Fruit fly (Drosophila melanogaster): ENCODE measurements around the gene NO66.

- TF ChIP-seq CG8159 (tag; optimal IDR thresholded peaks at IDR 0.05) (no peak), CG10348 (GFP tag; IDR thresholded peaks at IDR 0.05) (no peak), CG34367 (tag; optimal IDR thresholded peaks at IDR 0.05) (no peak), gl (tag; optimal IDR thresholded peaks at IDR 0.05) (no peak), CG9948 (tag; optimal IDR thresholded peaks at IDR 0.05) (no peak), Pif1A (GFP tag; optimal IDR thresholded peaks at IDR 0.05) (no peak), CG4496 (GFP tag; IDR thresholded peaks at IDR 0.05) (no peak), rn (GFP tag; IDR thresholded peaks at IDR 0.05) (no peak), CG12605 (GFP tag; IDR thresholded peaks at IDR 0.05) (no peak), Pif1B (GFP tag; optimal IDR thresholded peaks at IDR 0.05) (no peak), Snoo (tag; optimal IDR thresholded peaks at IDR 0.05) (no peak), CG17806 (tag; optimal IDR thresholded peaks at IDR 0.05) (no peak)
Measured at dm6 chrX:4293418-4293817, 25.8 kb upstream of the NO66 start.
